Worm (Caenorhabditis elegans) whole organism, L4/young adult: ENCODE data around the gene cyb-2.1.

Experiments
- W03F9.2 ChIP-seq: fragments of 150-350 bp; optimal IDR thresholded peaks from 2 replicates; lab custom pipeline; 2014; ENCODE audit warnings: missing biosample characterization, missing genetic modification characterization
- dao-5 ChIP-seq: sonication (generic microtip); optimal IDR thresholded peaks from 2 replicates; lab custom pipeline; 2016; ENCODE audit warnings: missing genotype, missing genetic modification characterization, moderate library complexity, missing compliant biosample characterization
- him-1 ChIP-seq: sonication (generic microtip); optimal IDR thresholded peaks from 2 replicates; lab custom pipeline; 2016; ENCODE audit warnings: missing genotype, missing genetic modification reagents, missing genetic modification characterization, missing compliant biosample characterization

The cyb-2.1 gene

DNA sequence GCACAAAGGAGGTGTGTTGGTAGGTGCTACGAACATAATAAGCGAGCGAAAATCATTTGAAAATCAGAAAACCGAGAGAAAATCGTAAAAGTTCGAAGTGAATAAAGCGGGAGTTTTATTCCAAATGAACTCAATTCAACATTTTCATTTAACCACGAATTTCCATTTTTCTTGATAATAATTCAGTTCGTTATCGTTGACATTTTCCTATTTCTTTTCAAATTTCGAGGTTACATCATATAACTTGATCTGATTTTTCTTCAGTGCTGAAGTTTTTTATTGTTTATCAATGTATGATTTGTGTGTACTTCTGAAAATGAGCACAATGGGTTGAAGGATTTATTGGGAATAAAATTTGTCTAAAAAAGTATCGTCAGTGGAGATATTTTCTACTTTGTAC is 45.9 kb downstream of the cyb-2.1 start:
- TF ChIP-seq dao-5 (tag; lab: Kevin White, UChicago) (no peak), him-1 (tag; lab: Kevin White, UChicago) (no peak), W03F9.2 (no peak)

DNA sequence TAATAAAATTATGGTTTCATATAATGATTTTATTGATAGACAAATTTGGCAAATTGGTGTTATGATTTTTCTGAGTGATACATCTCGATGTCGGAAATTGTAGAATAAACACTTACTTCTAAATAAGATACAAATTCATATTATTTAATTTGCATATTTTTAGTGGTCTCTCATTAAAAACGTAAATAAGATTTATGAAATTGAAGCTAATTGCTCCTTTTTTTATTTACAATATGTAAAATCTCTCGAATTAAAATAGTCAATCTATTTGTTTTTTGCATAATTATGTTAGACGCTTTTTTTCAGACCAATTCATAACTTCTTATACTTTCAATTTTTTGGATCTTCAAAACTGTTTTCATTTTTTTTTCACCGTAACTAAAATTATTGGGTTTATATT is 46.5 kb downstream of the cyb-2.1 start, which contains the start of gene hrg-6:
TSS of gene hrg-6 (plus strand) at position 301 of the 400 bp plus-strand sequence.
- TF ChIP-seq W03F9.2 (no peak), him-1 (tag; lab: Kevin White, UChicago) (no peak)

DNA sequence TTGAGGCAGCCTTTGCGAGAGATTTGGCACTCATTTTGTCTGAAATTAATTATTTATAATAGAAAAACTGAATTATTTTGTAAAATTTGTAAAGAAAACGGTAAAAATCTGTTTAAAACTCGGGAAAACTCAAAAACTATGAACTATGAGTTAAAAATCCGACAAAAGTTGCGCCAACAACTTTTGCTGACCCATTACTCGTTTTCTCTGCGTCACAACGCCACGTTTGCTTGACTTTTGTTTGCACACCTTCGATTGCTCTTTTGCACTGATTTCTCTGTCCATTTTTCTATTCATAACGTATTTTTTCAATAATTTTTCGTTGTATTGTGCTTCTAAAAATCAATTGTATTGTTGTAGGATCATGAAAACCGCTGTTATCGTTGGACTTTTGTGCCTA is 50.4 kb downstream of the cyb-2.1 start, which contains the start of gene fkb-1:
TSS of gene fkb-1 (plus strand) at position 361 of the 400 bp plus-strand sequence.
- TF ChIP-seq dao-5 (tag; lab: Kevin White, UChicago) (no peak), W03F9.2 (peak; percentile 71)
